Worm (Caenorhabditis elegans): ENCODE results near the gene srv-28.

DNA sequence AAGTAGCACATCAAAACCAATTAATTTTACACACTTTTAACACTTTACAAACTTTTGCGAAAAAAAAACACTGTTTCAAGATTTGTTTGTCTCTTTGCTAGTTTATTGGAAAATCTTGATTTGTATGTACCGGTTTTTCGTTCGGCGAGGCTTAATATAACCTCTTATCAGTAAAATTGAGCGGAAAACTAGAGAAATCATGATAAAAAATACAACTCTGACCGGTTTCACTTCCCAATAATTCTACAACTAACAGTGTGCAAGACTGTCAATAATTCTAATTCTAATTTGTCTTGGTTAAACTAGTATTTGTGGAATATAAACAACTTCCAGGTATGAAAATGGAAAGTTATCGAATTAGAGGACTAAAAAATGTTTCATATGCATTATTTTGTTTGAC is 41.3 kb downstream of the srv-28 start, which contains the start of gene C49A9.3:
- TF ChIP-seq tab-1 (GFP tag; IDR thresholded peaks at IDR 0.05) (no peak), klf-2 (GFP tag; conservative IDR thresholded peaks at IDR 0.05) (no peak)
